Worm (Caenorhabditis elegans) whole organism, young adult: ENCODE results near the gene srr-10.

Experiments used
- F52B5.7 ChIP-seq: sonication (generic microtip); optimal IDR thresholded peaks from 2 replicates; lab custom pipeline; 2016; ENCODE audit warnings: mild to moderate bottlenecking, missing genetic modification characterization, missing compliant biosample characterization
- ama-1 ChIP-seq, 3 experiments: fragments of 150-350 bp in 1 of 3; sonication (generic microtip) in 2 of 3; optimal IDR thresholded peaks; 2 replicates each; lab custom pipeline; 2014 to 2018; ENCODE audit warnings: missing biosample characterization in 2 of 3, missing genetic modification characterization in 2 of 3, missing genetic modification reagents in 2 of 3
- cebp-2 ChIP-seq: fragments of 200-800 bp; sonication (Bioruptor generic); IDR thresholded peaks from 2 replicates; pipeline ENCODE4 v1.3.6; 2022; ENCODE audit warnings: missing genetic modification characterization, missing compliant biosample characterization
- efl-1 ChIP-seq: fragments of 150-350 bp; optimal IDR thresholded peaks from 2 replicates; lab custom pipeline; 2014; ENCODE audit warnings: missing biosample characterization, missing genetic modification reagents, missing genetic modification characterization
- egl-18 ChIP-seq: fragments of 200-800 bp; sonication (Bioruptor generic); IDR thresholded peaks from 2 replicates; pipeline ENCODE4 v1.3.6; 2022; ENCODE audit warnings: missing genetic modification reagents, missing genetic modification characterization, missing compliant biosample characterization
- nfya-2 ChIP-seq: fragments of 200-800 bp; sonication (Bioruptor generic); IDR thresholded peaks from 2 replicates; pipeline ENCODE4 v1.3.6; 2022; ENCODE audit warnings: missing genetic modification reagents, missing genetic modification characterization, missing compliant biosample characterization
- nhr-179 ChIP-seq: sonication (generic microtip); optimal IDR thresholded peaks from 2 replicates; lab custom pipeline; 2016; ENCODE audit warnings: mild to moderate bottlenecking, missing genetic modification characterization, missing compliant biosample characterization
- pha-4 ChIP-seq: fragments of 150-350 bp; sonication (generic microtip); optimal IDR thresholded peaks from 2 replicates; lab custom pipeline; 2014; ENCODE audit warnings: missing biosample characterization, missing genetic modification reagents, missing genetic modification characterization
- ztf-3 ChIP-seq: fragments of 200-800 bp; sonication (Bioruptor generic); optimal IDR thresholded peaks from 2 replicates; lab custom pipeline; 2018; ENCODE audit warnings: mild to moderate bottlenecking, missing genetic modification characterization, missing compliant biosample characterization

DNA sequence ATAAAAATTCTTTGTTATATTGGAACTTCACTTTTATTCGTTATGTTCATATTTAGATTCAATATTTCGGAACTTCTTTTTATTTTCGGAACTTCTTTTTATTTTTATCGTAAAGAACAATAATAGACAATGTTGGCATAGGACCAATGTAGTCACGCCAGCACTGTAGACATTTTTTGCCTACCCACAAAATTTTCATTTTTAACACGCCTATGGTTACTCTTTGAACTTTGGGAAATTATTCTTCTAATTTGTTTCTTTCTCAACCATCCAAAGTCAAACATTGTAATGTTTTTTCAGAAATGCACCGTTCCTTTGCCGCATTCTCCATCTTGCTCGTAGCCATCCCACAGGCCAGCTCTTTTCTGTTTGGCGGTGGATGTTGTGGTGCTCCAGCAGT lies 49.7 kb downstream of the srr-10 start, which contains the start of gene C26F1.1:
- no peak for TF ChIP-seq ama-1 (optimal IDR thresholded peaks at IDR 0.05; lab: Kevin White, UChicago)
- TF ChIP-seq ama-1 (GFP tag; optimal IDR thresholded peaks at IDR 0.05; lab: Kevin White, UChicago) = no peak
- no peak for TF ChIP-seq cebp-2
- no peak for TF ChIP-seq F52B5.7 (tag; lab: Kevin White, UChicago)
- no peak for TF ChIP-seq ztf-3 (GFP tag; lab: Kevin White, UChicago)
- TF ChIP-seq nhr-179 (tag; lab: Kevin White, UChicago) = no peak
- no peak for TF ChIP-seq efl-1 (GFP tag; lab: Kevin White, UChicago)
- no peak for TF ChIP-seq nfya-2
- no peak for TF ChIP-seq egl-18 (GFP tag; lab: Robert Waterston, UW)
- TF ChIP-seq pha-4 (tag; lab: Kevin White, UChicago) = no peak
